Worm (Caenorhabditis elegans) whole organism, late embryonic: Measurements from ENCODE around the gene tba-9.

ENCODE experiments used
- F13H6.1 ChIP-seq: sonication (generic microtip); optimal IDR thresholded peaks from 2 replicates; lab custom pipeline; 2016; ENCODE audit warnings: missing genetic modification characterization, missing compliant biosample characterization
- K02D7.2 ChIP-seq: sonication (generic microtip); optimal IDR thresholded peaks from 2 replicates; lab custom pipeline; 2017; ENCODE audit warnings: mild to moderate bottlenecking, missing genetic modification characterization, missing compliant biosample characterization
- K09A11.1 ChIP-seq: sonication (generic microtip); optimal IDR thresholded peaks from 2 replicates; lab custom pipeline; 2017; ENCODE audit warnings: antibody characterized with exemption, mild to moderate bottlenecking, missing genetic modification characterization, missing compliant biosample characterization; ENCODE audit not compliant: insufficient read depth
- ama-1 ChIP-seq: fragments of 150-350 bp; optimal IDR thresholded peaks from 2 replicates; lab custom pipeline; 2014
- ceh-14 ChIP-seq: sonication (generic microtip); optimal IDR thresholded peaks from 2 replicates; lab custom pipeline; 2016; ENCODE audit warnings: missing genotype, missing genetic modification characterization, missing compliant biosample characterization
- ceh-18 ChIP-seq: sonication (generic microtip); optimal IDR thresholded peaks from 2 replicates; lab custom pipeline; 2016; ENCODE audit warnings: missing genetic modification characterization, missing compliant biosample characterization
- ceh-19 ChIP-seq: fragments of 200-800 bp; sonication (Bioruptor generic); optimal IDR thresholded peaks from 2 replicates; lab custom pipeline; 2018; ENCODE audit warnings: mild to moderate bottlenecking, missing genetic modification characterization, missing compliant biosample characterization
- ceh-2 ChIP-seq: sonication (generic microtip); optimal IDR thresholded peaks from 2 replicates; lab custom pipeline; 2016; ENCODE audit warnings: missing genotype, missing genetic modification characterization, missing compliant biosample characterization
- ceh-22 ChIP-seq: sonication (generic microtip); optimal IDR thresholded peaks from 2 replicates; lab custom pipeline; 2017; ENCODE audit warnings: missing biosample characterization, missing genetic modification characterization
- ceh-30 ChIP-seq: fragments of 150-350 bp; optimal IDR thresholded peaks from 2 replicates; lab custom pipeline; 2014; ENCODE audit warnings: missing biosample characterization, missing genetic modification characterization
- ceh-34 ChIP-seq: sonication (generic microtip); optimal IDR thresholded peaks from 2 replicates; lab custom pipeline; 2016; ENCODE audit warnings: mild to moderate bottlenecking, missing genetic modification characterization, missing compliant biosample characterization
- ceh-48 ChIP-seq: sonication (generic microtip); optimal IDR thresholded peaks from 2 replicates; lab custom pipeline; 2016; ENCODE audit warnings: missing genetic modification characterization, inconsistent platforms, missing compliant biosample characterization
- ceh-6 ChIP-seq: fragments of 200-800 bp; sonication (Bioruptor generic); optimal IDR thresholded peaks from 2 replicates; lab custom pipeline; 2018; ENCODE audit warnings: mild to moderate bottlenecking, missing genetic modification characterization, missing compliant biosample characterization
- ceh-9 ChIP-seq: sonication (generic microtip); optimal IDR thresholded peaks from 2 replicates; lab custom pipeline; 2016; ENCODE audit warnings: mild to moderate bottlenecking, missing genetic modification characterization, inconsistent platforms, missing compliant biosample characterization
- che-1 ChIP-seq: sonication (generic microtip); optimal IDR thresholded peaks from 2 replicates; lab custom pipeline; 2016; ENCODE audit warnings: mild to moderate bottlenecking, missing genetic modification characterization, missing compliant biosample characterization
- dmd-4 ChIP-seq: sonication (generic microtip); optimal IDR thresholded peaks from 2 replicates; lab custom pipeline; 2016; ENCODE audit warnings: borderline replicate concordance, missing genetic modification characterization, missing compliant biosample characterization
- dve-1 ChIP-seq: sonication (generic microtip); optimal IDR thresholded peaks from 2 replicates; lab custom pipeline; 2017; ENCODE audit warnings: antibody characterized with exemption, mild to moderate bottlenecking, missing genetic modification characterization, missing compliant biosample characterization
- elt-2 ChIP-seq: sonication (generic microtip); optimal IDR thresholded peaks from 2 replicates; lab custom pipeline; 2016; ENCODE audit warnings: missing genetic modification reagents, missing genetic modification characterization, missing compliant biosample characterization
- fax-1 ChIP-seq: sonication (generic microtip); optimal IDR thresholded peaks from 2 replicates; lab custom pipeline; 2016; ENCODE audit warnings: missing genotype, missing genetic modification characterization, missing compliant biosample characterization
- fkh-6 ChIP-seq: sonication (generic microtip); optimal IDR thresholded peaks from 2 replicates; lab custom pipeline; 2016; ENCODE audit warnings: missing genetic modification characterization, missing compliant biosample characterization
- gmeb-2 ChIP-seq: sonication (generic microtip); optimal IDR thresholded peaks from 2 replicates; lab custom pipeline; 2016; ENCODE audit warnings: missing genetic modification characterization, inconsistent platforms, missing compliant biosample characterization
- hlh-6 ChIP-seq: sonication (generic microtip); optimal IDR thresholded peaks from 2 replicates; lab custom pipeline; 2016; ENCODE audit warnings: missing genotype, missing genetic modification characterization, missing compliant biosample characterization
- lim-6 ChIP-seq: sonication (generic microtip); optimal IDR thresholded peaks from 2 replicates; lab custom pipeline; 2016; ENCODE audit warnings: missing genetic modification characterization, missing compliant biosample characterization
- madf-2 ChIP-seq: sonication (generic microtip); optimal IDR thresholded peaks from 2 replicates; lab custom pipeline; 2017; ENCODE audit warnings: missing genetic modification characterization, missing compliant biosample characterization
- mec-3 ChIP-seq: sonication (generic microtip); optimal IDR thresholded peaks from 2 replicates; lab custom pipeline; 2016; ENCODE audit warnings: borderline replicate concordance, missing genetic modification characterization, missing compliant biosample characterization
- nfya-1 ChIP-seq: sonication (generic microtip); optimal IDR thresholded peaks from 2 replicates; lab custom pipeline; 2017; ENCODE audit warnings: missing genetic modification characterization, mild to moderate bottlenecking, missing compliant biosample characterization, antibody characterized with exemption, moderate library complexity
- npax-4 ChIP-seq: sonication (generic microtip); optimal IDR thresholded peaks from 2 replicates; lab custom pipeline; 2016; ENCODE audit warnings: missing genetic modification characterization, missing compliant biosample characterization
- pat-9 ChIP-seq: fragments of 200-800 bp; sonication (Bioruptor generic); optimal IDR thresholded peaks from 2 replicates; lab custom pipeline; 2018; ENCODE audit warnings: mild to moderate bottlenecking, missing genetic modification characterization, moderate library complexity, missing compliant biosample characterization
- pax-1 ChIP-seq: fragments of 150-350 bp; optimal IDR thresholded peaks from 2 replicates; lab custom pipeline; 2014; ENCODE audit warnings: missing biosample characterization, missing genetic modification characterization
- pha-4 ChIP-seq: fragments of 150-350 bp; optimal IDR thresholded peaks from 2 replicates; lab custom pipeline; 2018; ENCODE audit warnings: missing biosample characterization, missing genetic modification reagents, missing genetic modification characterization
- pros-1 ChIP-seq: fragments of 150-350 bp; optimal IDR thresholded peaks from 2 replicates; lab custom pipeline; 2014; ENCODE audit warnings: missing biosample characterization, missing genetic modification reagents, missing genetic modification characterization
- ref-2 ChIP-seq: sonication (generic microtip); optimal IDR thresholded peaks from 2 replicates; lab custom pipeline; 2016; ENCODE audit warnings: missing genetic modification characterization, missing compliant biosample characterization
- sdc-2 ChIP-seq: sonication (generic microtip); optimal IDR thresholded peaks from 2 replicates; lab custom pipeline; 2016; ENCODE audit warnings: missing genotype, missing genetic modification characterization, missing compliant biosample characterization
- sox-4 ChIP-seq: sonication (generic microtip); optimal IDR thresholded peaks from 2 replicates; lab custom pipeline; 2017; ENCODE audit warnings: mild to moderate bottlenecking, missing genetic modification characterization, inconsistent platforms, missing compliant biosample characterization
- tbx-2 ChIP-seq: sonication (generic microtip); optimal IDR thresholded peaks from 2 replicates; lab custom pipeline; 2016; ENCODE audit warnings: missing genetic modification characterization, missing compliant biosample characterization
- tbx-7 ChIP-seq: sonication (generic microtip); optimal IDR thresholded peaks from 2 replicates; lab custom pipeline; 2016; ENCODE audit warnings: missing genotype, missing genetic modification characterization, missing compliant biosample characterization
- ttx-3 ChIP-seq: sonication (generic microtip); optimal IDR thresholded peaks from 2 replicates; lab custom pipeline; 2016; ENCODE audit warnings: missing genetic modification reagents, missing genetic modification characterization, missing compliant biosample characterization
- unc-86 ChIP-seq: sonication (generic microtip); optimal IDR thresholded peaks from 2 replicates; lab custom pipeline; 2016; ENCODE audit warnings: missing genetic modification characterization, missing compliant biosample characterization
- ztf-16 ChIP-seq: sonication (generic microtip); optimal IDR thresholded peaks from 2 replicates; lab custom pipeline; 2017; ENCODE audit warnings: missing genetic modification characterization, missing compliant biosample characterization

Gene tba-9

DNA sequence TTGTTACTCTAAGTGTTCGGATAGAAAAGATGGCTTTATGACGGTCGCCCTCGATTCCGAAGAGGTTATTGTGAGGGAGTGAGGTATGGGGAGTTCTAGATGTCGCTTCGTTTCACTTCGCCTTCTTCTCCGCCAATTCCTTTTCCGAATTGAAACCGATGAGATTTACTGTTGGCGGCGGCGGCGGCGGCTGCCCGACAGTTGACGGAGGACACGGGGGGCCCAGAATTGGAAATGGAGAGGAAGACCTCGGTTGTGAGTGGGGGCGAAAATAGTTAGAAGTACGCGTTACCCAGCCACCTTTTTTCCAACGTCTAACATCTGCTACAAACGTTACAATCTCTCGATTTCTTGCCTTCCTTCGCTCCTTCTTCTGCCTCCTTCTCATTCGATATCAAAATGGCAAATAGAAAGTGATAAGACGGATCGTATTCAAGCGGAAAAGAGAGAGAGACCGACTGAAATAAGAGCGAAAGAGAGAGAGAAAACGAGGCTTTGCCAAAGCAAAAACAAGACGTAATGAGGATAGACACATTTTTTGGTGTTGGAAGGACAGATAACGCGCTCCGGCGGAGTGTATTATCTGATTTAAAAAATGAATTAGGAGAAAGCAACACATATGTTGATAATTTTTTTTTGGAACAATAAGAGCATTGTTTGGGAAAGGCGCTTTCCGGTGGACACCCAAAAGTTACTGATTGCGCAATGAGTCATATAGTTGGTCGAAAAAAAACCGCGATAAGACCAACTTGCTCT, 34.4 kb upstream of the tba-9 start:
- no peak for TF ChIP-seq dve-1 (tag; lab: Kevin White, UChicago)
- TF ChIP-seq elt-2 (tag; lab: Kevin White, UChicago): peak; percentile 82

DNA sequence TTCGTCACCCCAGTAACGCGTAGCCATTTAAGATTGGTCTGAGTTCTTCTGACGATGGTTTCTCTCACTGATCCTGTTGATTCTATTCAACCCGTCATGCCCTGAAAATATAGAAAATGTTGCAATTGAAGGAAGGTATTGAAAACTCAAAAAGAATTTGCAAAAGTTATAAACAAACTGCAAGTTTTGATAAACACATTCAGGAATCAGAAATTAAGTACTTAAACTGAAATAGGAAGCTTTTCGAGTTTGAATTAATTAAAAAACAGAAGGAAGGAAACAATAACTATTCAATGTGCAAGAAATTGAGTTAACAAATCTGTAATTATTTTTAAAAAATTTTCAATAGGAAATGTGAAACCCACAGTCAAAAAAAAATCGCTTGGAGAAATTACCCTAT, 32.3 kb upstream of the tba-9 start, which contains the start of gene rgl-1:
Gene rgl-1 (minus strand): TSS at position 101 of the 400 bp plus-strand sequence.
- TF ChIP-seq fkh-6 (tag; lab: Kevin White, UChicago) (no peak), dmd-4 (tag; lab: Kevin White, UChicago) (no peak), pros-1 (tag; lab: Kevin White, UChicago) (no peak)

DNA sequence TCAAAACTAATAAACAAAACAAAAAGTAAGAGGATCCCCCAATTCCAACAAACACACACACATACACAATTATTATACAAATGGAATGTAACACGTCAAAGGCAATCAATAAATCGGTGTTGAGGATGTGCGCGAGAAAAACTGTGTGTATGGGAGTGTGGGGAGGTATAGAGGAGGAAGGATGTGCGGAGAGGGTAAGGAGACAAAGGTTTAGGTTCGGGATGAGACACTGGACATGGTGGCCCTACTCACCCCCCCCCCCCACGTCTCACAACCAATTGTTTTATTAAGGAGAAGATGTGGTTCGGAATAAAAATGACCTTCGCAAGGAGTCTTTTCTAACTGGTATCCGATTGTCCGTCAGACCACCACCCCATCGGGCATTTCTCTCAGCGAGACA, 29.5 kb upstream of the tba-9 start:
- peak; percentile 15 for TF ChIP-seq tbx-2 (tag; lab: Kevin White, UChicago)
- no peak for TF ChIP-seq ceh-14 (tag; lab: Kevin White, UChicago)
- TF ChIP-seq ceh-48: peak; percentile 37
- TF ChIP-seq pax-1 (tag; lab: Kevin White, UChicago): no peak
- TF ChIP-seq ttx-3 (tag; lab: Kevin White, UChicago): no peak

DNA sequence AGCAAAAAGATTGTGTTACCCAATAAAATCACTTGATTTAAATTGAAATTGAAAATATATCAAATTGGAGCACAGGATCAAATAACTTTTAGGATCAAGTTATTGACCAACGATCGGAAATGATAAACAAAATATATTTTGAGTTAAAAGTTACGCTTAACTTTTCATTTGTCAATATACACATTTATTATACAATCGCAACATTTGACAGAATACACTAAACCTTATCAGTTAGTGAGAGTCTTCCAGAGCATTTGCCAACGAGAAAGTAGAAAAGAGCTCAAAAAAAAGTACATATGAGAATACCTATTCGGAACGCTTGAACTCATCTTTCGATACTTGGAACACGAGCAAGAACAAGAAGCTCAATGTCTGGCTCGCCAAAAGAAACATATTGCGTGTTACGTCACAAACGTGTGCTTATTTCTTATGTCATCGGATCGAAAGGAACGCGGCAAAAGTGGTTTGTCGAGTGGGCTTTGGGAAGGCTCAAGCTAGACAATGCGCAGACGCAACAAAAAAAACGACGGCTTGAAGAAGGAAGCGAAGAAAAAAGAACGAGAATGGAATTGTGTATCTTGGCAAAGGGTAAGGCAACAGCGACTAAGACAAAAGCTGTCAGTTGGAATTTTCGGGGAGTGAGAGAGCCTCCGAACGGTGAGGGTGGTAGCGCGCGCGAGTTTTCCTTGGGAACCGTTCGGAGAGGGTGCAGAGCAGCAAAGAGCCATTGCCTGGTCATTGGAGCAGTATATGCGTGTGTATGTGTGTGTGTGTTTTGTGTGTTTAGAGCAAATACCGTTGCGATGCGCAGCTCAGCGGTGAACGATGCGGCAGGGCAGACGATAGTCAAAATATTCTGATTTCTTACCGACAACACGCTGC, 26.0 kb upstream of the tba-9 start:
- TF ChIP-seq gmeb-2 (tag; lab: Kevin White, UChicago) (no peak), tbx-7 (no peak), ceh-18 (no peak), dve-1 (tag; lab: Kevin White, UChicago) (no peak), elt-2 (tag; lab: Kevin White, UChicago) (no peak), ceh-34 (peak; percentile 72), pax-1 (tag; lab: Kevin White, UChicago) (no peak), ceh-9 (tag; lab: Kevin White, UChicago) (no peak), F13H6.1 (peak; percentile 8), lim-6 (no peak), tbx-2 (tag; lab: Kevin White, UChicago) (no peak), hlh-6 (tag; lab: Kevin White, UChicago) (peak; percentile 54), ceh-30 (tag; lab: Kevin White, UChicago) (no peak), ama-1 (lab: Kevin White, UChicago) (no peak), nfya-1 (tag; lab: Kevin White, UChicago) (peak; percentile 1), che-1 (tag; lab: Kevin White, UChicago) (peak; percentile 8), madf-2 (tag; lab: Kevin White, UChicago) (no peak), K09A11.1 (no peak), ceh-19 (GFP tag; lab: Kevin White, UChicago) (peak; percentile 48), sox-4 (no peak), ref-2 (peak; percentile 24), mec-3 (tag; lab: Kevin White, UChicago) (no peak), unc-86 (tag; lab: Kevin White, UChicago) (no peak), ztf-16 (tag; lab: Kevin White, UChicago) (peak; percentile 26), npax-4 (no peak), ceh-2 (tag; lab: Kevin White, UChicago) (peak; percentile 38)

DNA sequence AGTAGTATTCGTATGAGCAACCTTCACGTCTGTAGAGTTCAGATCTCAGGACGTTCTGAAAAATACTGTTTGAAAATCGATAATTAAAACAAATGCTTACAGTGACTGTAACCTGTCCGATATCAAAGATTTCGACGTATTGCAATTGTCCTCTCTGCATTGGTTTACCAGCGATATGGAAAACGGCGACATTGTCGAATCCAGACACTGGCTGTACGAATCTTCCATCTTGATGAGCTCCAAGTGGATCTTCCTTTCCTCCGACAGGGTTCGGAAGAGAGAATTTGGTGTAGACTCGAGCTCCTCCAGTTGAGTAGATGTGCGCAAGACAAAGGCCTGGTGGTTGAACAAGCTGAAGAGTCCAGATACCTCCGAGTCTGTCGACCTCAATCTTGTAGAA, 23.9 kb upstream of the tba-9 start:
- TF ChIP-seq ceh-48: no peak
- TF ChIP-seq pat-9: no peak
- no peak for TF ChIP-seq ceh-18
- TF ChIP-seq pax-1 (tag; lab: Kevin White, UChicago): no peak
- TF ChIP-seq pha-4 (tag; lab: Kevin White, UChicago): no peak
- no peak for TF ChIP-seq nfya-1 (tag; lab: Kevin White, UChicago)
- TF ChIP-seq ceh-6 (GFP tag; lab: Kevin White, UChicago): no peak
- no peak for TF ChIP-seq sdc-2
- no peak for TF ChIP-seq K02D7.2
- no peak for TF ChIP-seq ztf-16 (tag; lab: Kevin White, UChicago)
- no peak for TF ChIP-seq npax-4
- no peak for TF ChIP-seq fax-1 (tag; lab: Kevin White, UChicago)
- no peak for TF ChIP-seq K09A11.1
- TF ChIP-seq dve-1 (tag; lab: Kevin White, UChicago): no peak
- TF ChIP-seq fkh-6 (tag; lab: Kevin White, UChicago): no peak
- no peak for TF ChIP-seq ceh-22 (tag; lab: Kevin White, UChicago)
